Worm (Caenorhabditis elegans) whole organism, late embryonic: Measurements from ENCODE around the gene bcf-1.

Source experiments
- F13H6.1 ChIP-seq: sonication (generic microtip); optimal IDR thresholded peaks from 2 replicates; lab custom pipeline; 2016; ENCODE audit warnings: missing genetic modification characterization, missing compliant biosample characterization
- ama-1 ChIP-seq: fragments of 150-350 bp; optimal IDR thresholded peaks from 2 replicates; lab custom pipeline; 2014
- ceh-6 ChIP-seq: fragments of 200-800 bp; sonication (Bioruptor generic); optimal IDR thresholded peaks from 2 replicates; lab custom pipeline; 2018; ENCODE audit warnings: mild to moderate bottlenecking, missing genetic modification characterization, missing compliant biosample characterization
- gmeb-2 ChIP-seq: sonication (generic microtip); optimal IDR thresholded peaks from 2 replicates; lab custom pipeline; 2016; ENCODE audit warnings: missing genetic modification characterization, inconsistent platforms, missing compliant biosample characterization

DNA sequence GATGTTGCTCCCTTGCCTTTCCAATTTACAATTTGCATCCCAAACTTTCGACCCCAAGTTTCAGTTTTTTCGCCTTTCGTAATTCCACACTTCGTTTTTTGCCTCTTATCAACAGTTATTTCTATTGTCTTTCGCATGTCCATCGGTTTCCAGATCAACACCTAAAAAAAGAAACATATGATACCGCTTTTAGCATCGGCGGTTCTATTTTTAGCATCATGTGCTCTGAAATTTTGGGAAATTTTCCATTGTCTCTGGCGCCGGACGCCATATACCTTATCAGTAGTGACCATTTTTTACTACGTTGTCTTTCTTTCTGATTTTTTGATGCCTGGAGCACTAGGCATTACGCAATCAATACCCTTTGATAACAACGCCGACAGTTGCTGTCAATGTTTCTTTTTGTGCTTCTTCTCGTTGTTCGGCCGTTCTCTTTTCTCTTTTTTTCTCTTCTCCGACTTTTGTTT lies 52.6 kb downstream of the bcf-1 start, which contains the start of gene bcl-11:
- TF ChIP-seq gmeb-2 (tag; lab: Kevin White, UChicago) (no peak), F13H6.1 (tag; lab: Kevin White, UChicago) (no peak), ceh-6 (no peak), ama-1 (lab: Kevin White, UChicago) (no peak)
